Worm (Caenorhabditis elegans) whole organism, young adult: ENCODE results near the gene R04F11.3.

ENCODE experiments used
- B0019.2 ChIP-seq: fragments of 200-800 bp; sonication (Bioruptor generic); conservative IDR thresholded peaks from 2 replicates; pipeline ENCODE4 v1.3.6; 2022; ENCODE audit warnings: missing genetic modification reagents, missing genetic modification characterization, missing compliant biosample characterization
- B0035.1 ChIP-seq: sonication (generic microtip); optimal IDR thresholded peaks from 2 replicates; lab custom pipeline; 2016; ENCODE audit warnings: missing genetic modification characterization, mild to moderate bottlenecking, missing compliant biosample characterization, missing genotype, missing genetic modification reagents
- B0336.3 ChIP-seq: fragments of 200-800 bp; sonication (Bioruptor generic); IDR thresholded peaks from 2 replicates; pipeline ENCODE4 v1.3.6; 2022; ENCODE audit warnings: missing genetic modification characterization, missing compliant biosample characterization
- F23B12.7 ChIP-seq: sonication (generic microtip); optimal IDR thresholded peaks from 2 replicates; lab custom pipeline; 2017; ENCODE audit warnings: missing genetic modification characterization, mild to moderate bottlenecking, missing compliant biosample characterization, antibody characterized with exemption, moderate library complexity; ENCODE audit not compliant: insufficient read depth
- F33H1.4 ChIP-seq: fragments of 200-800 bp; sonication (Bioruptor generic); IDR thresholded peaks from 2 replicates; pipeline ENCODE4 v1.3.6; 2022; ENCODE audit warnings: missing genetic modification reagents, missing genetic modification characterization, missing compliant biosample characterization
- F37B4.10 ChIP-seq: fragments of 200-800 bp; sonication (Bioruptor generic); IDR thresholded peaks from 2 replicates; pipeline ENCODE4 v1.3.6; 2022; ENCODE audit warnings: missing genetic modification characterization, missing compliant biosample characterization
- F52B5.7 ChIP-seq: sonication (generic microtip); optimal IDR thresholded peaks from 2 replicates; lab custom pipeline; 2016; ENCODE audit warnings: mild to moderate bottlenecking, missing genetic modification characterization, missing compliant biosample characterization
- F57C9.4 ChIP-seq: sonication (generic microtip); optimal IDR thresholded peaks from 2 replicates; lab custom pipeline; 2017; ENCODE audit warnings: mild to moderate bottlenecking, missing genetic modification characterization, missing compliant biosample characterization
- K12H6.12 ChIP-seq: fragments of 200-800 bp; sonication (Bioruptor generic); optimal IDR thresholded peaks from 2 replicates; lab custom pipeline; 2018; ENCODE audit warnings: mild to moderate bottlenecking, missing genetic modification characterization, missing compliant biosample characterization
- T07F8.4 ChIP-seq: sonication (generic microtip); optimal IDR thresholded peaks from 2 replicates; lab custom pipeline; 2016; ENCODE audit warnings: mild to moderate bottlenecking, missing genetic modification characterization, moderate library complexity, missing compliant biosample characterization
- Y56A3A.18 ChIP-seq: fragments of 200-800 bp; sonication (Bioruptor generic); IDR thresholded peaks from 2 replicates; pipeline ENCODE4 v1.3.6; 2022; ENCODE audit warnings: missing genetic modification reagents, missing genetic modification characterization, missing compliant biosample characterization
- Y67H2A.10 ChIP-seq: fragments of 200-800 bp; sonication (Bioruptor generic); conservative IDR thresholded peaks from 2 replicates; pipeline ENCODE4 v1.3.6; 2022; ENCODE audit warnings: missing genetic modification reagents, missing genetic modification characterization, missing compliant biosample characterization
- akir-1 ChIP-seq: fragments of 200-800 bp; sonication (Bioruptor generic); optimal IDR thresholded peaks from 2 replicates; lab custom pipeline; 2018; ENCODE audit warnings: mild to moderate bottlenecking, missing genetic modification characterization, moderate library complexity, missing compliant biosample characterization
- ama-1 ChIP-seq, 3 experiments: fragments of 150-350 bp in 1 of 3; sonication (generic microtip) in 2 of 3; optimal IDR thresholded peaks; 2 replicates each; lab custom pipeline; 2014 to 2018; ENCODE audit warnings: missing biosample characterization in 2 of 3, missing genetic modification characterization in 2 of 3, missing genetic modification reagents in 2 of 3
- aptf-2 ChIP-seq: fragments of 200-800 bp; sonication (Bioruptor generic); conservative IDR thresholded peaks from 2 replicates; pipeline ENCODE4 v1.3.6; 2022; ENCODE audit warnings: missing genetic modification reagents, missing genetic modification characterization, missing compliant biosample characterization
- aptf-3 ChIP-seq: fragments of 200-800 bp; sonication (Bioruptor generic); IDR thresholded peaks from 2 replicates; pipeline ENCODE4 v1.3.6; 2022; ENCODE audit warnings: missing genetic modification characterization, missing compliant biosample characterization
- attf-3 ChIP-seq: fragments of 200-800 bp; sonication (Bioruptor generic); conservative IDR thresholded peaks from 2 replicates; pipeline ENCODE4 v1.3.6; 2022; ENCODE audit warnings: missing genetic modification reagents, missing genetic modification characterization, missing compliant biosample characterization
- bed-2 ChIP-seq: fragments of 200-800 bp; sonication (Bioruptor generic); IDR thresholded peaks from 2 replicates; pipeline ENCODE4 v1.3.6; 2022; ENCODE audit warnings: missing genetic modification reagents, missing genetic modification characterization, missing compliant biosample characterization
- cebp-1 ChIP-seq, 2 experiments: fragments of 200-800 bp in 1 of 2; sonication (Bioruptor generic) in 1 of 2; sonication (generic microtip) in 1 of 2; IDR thresholded peaks in 1 of 2; optimal IDR thresholded peaks in 1 of 2; 2 replicates each; pipeline versions ENCODE4 v1.3.6 to Lab custom; 2017 to 2022; ENCODE audit warnings: missing compliant biosample characterization in 2 of 2, missing genetic modification characterization in 2 of 2, mild to moderate bottlenecking in 1 of 2, missing genetic modification reagents in 1 of 2, moderate library complexity in 1 of 2
- cebp-2 ChIP-seq: fragments of 200-800 bp; sonication (Bioruptor generic); IDR thresholded peaks from 2 replicates; pipeline ENCODE4 v1.3.6; 2022; ENCODE audit warnings: missing genetic modification characterization, missing compliant biosample characterization
- dox-1 ChIP-seq: fragments of 200-800 bp; sonication (Bioruptor generic); IDR thresholded peaks from 2 replicates; pipeline ENCODE4 v1.3.6; 2022; ENCODE audit warnings: missing genetic modification reagents, missing genetic modification characterization, missing compliant biosample characterization
- dpff-1 ChIP-seq: sonication (generic microtip); optimal IDR thresholded peaks from 2 replicates; lab custom pipeline; 2017; ENCODE audit warnings: mild to moderate bottlenecking, missing genetic modification characterization, missing compliant biosample characterization
- egrh-3 ChIP-seq: fragments of 200-800 bp; sonication (Bioruptor generic); IDR thresholded peaks from 2 replicates; pipeline ENCODE4 v1.3.6; 2022; ENCODE audit warnings: missing genetic modification reagents, missing genetic modification characterization, missing compliant biosample characterization
- gei-17 ChIP-seq: fragments of 200-800 bp; sonication (Bioruptor generic); optimal IDR thresholded peaks from 2 replicates; lab custom pipeline; 2018; ENCODE audit warnings: mild to moderate bottlenecking, missing genetic modification characterization, missing compliant biosample characterization
- hlh-26 ChIP-seq: fragments of 200-800 bp; sonication (Bioruptor generic); conservative IDR thresholded peaks from 2 replicates; pipeline ENCODE4 v1.3.6; 2022; ENCODE audit warnings: missing genetic modification reagents, missing genetic modification characterization, missing compliant biosample characterization
- hmg-20 ChIP-seq: fragments of 200-800 bp; sonication (Bioruptor generic); IDR thresholded peaks from 2 replicates; pipeline ENCODE4 v1.3.6; 2022; ENCODE audit warnings: missing genetic modification reagents, missing genetic modification characterization, missing compliant biosample characterization
- hrde-1 ChIP-seq: sonication (generic microtip); optimal IDR thresholded peaks from 2 replicates; lab custom pipeline; 2016; ENCODE audit warnings: missing genetic modification characterization, mild to moderate bottlenecking, missing compliant biosample characterization, moderate library complexity, missing genotype, missing genetic modification reagents, borderline replicate concordance
- lag-1 ChIP-seq: fragments of 200-800 bp; sonication (Bioruptor generic); IDR thresholded peaks from 2 replicates; pipeline ENCODE4 v1.3.6; 2022; ENCODE audit warnings: missing genetic modification reagents, missing genetic modification characterization, missing compliant biosample characterization
- let-526 ChIP-seq: fragments of 200-800 bp; sonication (Bioruptor generic); IDR thresholded peaks from 2 replicates; pipeline ENCODE4 v1.3.6; 2022; ENCODE audit warnings: missing genetic modification reagents, missing genetic modification characterization, missing compliant biosample characterization
- lin-35 ChIP-seq, 3 experiments: fragments of 150-350 bp in 2 of 3; sonication (generic microtip) in 1 of 3; optimal IDR thresholded peaks; 2 replicates each; lab custom pipeline; 2014 to 2018; ENCODE audit warnings: missing biosample characterization in 3 of 3, missing genetic modification characterization in 3 of 3, missing genetic modification reagents in 3 of 3
- lin-54 ChIP-seq: fragments of 200-800 bp; sonication (Bioruptor generic); optimal IDR thresholded peaks from 2 replicates; lab custom pipeline; 2018; ENCODE audit warnings: mild to moderate bottlenecking, missing genetic modification characterization, missing compliant biosample characterization
- madf-10 ChIP-seq: sonication (generic microtip); optimal IDR thresholded peaks from 2 replicates; lab custom pipeline; 2016; ENCODE audit warnings: mild to moderate bottlenecking, missing genetic modification characterization, missing compliant biosample characterization
- madf-6 ChIP-seq: fragments of 200-800 bp; sonication (Bioruptor generic); IDR thresholded peaks from 2 replicates; pipeline ENCODE4 v1.3.6; 2022; ENCODE audit warnings: missing genetic modification reagents, missing genetic modification characterization, missing compliant biosample characterization
- madf-8 ChIP-seq: fragments of 200-800 bp; sonication (Bioruptor generic); conservative IDR thresholded peaks from 2 replicates; pipeline ENCODE4 v1.3.6; 2022; ENCODE audit warnings: missing genetic modification reagents, missing genetic modification characterization, missing compliant biosample characterization
- mes-4 ChIP-seq: sonication (generic microtip); optimal IDR thresholded peaks from 2 replicates; lab custom pipeline; 2016; ENCODE audit warnings: missing genotype, missing genetic modification characterization, missing compliant biosample characterization
- mxl-1 ChIP-seq: sonication (generic microtip); optimal IDR thresholded peaks from 2 replicates; lab custom pipeline; 2016; ENCODE audit warnings: missing genetic modification characterization, missing compliant biosample characterization
- nfya-1 ChIP-seq: sonication (generic microtip); optimal IDR thresholded peaks from 2 replicates; lab custom pipeline; 2017; ENCODE audit warnings: antibody characterized with exemption, missing compliant biosample characterization, missing genetic modification characterization, borderline replicate concordance; ENCODE audit not compliant: insufficient read depth
- nfya-2 ChIP-seq: fragments of 200-800 bp; sonication (Bioruptor generic); IDR thresholded peaks from 2 replicates; pipeline ENCODE4 v1.3.6; 2022; ENCODE audit warnings: missing genetic modification reagents, missing genetic modification characterization, missing compliant biosample characterization
- nhr-120 ChIP-seq: fragments of 200-800 bp; sonication (Bioruptor generic); IDR thresholded peaks from 2 replicates; pipeline ENCODE4 v1.3.6; 2022; ENCODE audit warnings: missing genetic modification characterization, missing compliant biosample characterization
- nhr-179 ChIP-seq: sonication (generic microtip); optimal IDR thresholded peaks from 2 replicates; lab custom pipeline; 2016; ENCODE audit warnings: mild to moderate bottlenecking, missing genetic modification characterization, missing compliant biosample characterization
- rpc-1 ChIP-seq, 2 experiments: fragments of 150-350 bp in 1 of 2; sonication (generic microtip) in 1 of 2; optimal IDR thresholded peaks; 2 replicates each; lab custom pipeline; 2014 to 2018; ENCODE audit warnings: missing biosample characterization in 1 of 2, missing genetic modification characterization in 1 of 2, missing genetic modification reagents in 1 of 2, missing genotype in 1 of 2
- sea-2 ChIP-seq: fragments of 200-800 bp; sonication (Bioruptor generic); IDR thresholded peaks from 2 replicates; pipeline ENCODE4 v1.3.6; 2022; ENCODE audit warnings: missing genetic modification characterization, missing compliant biosample characterization
- snpc-3.4 ChIP-seq: sonication (generic microtip); optimal IDR thresholded peaks from 2 replicates; lab custom pipeline; 2017; ENCODE audit warnings: missing genetic modification characterization, mild to moderate bottlenecking, missing compliant biosample characterization, antibody characterized with exemption, moderate library complexity, missing genotype, missing genetic modification reagents
- sptf-2 ChIP-seq: fragments of 200-800 bp; sonication (Bioruptor generic); optimal IDR thresholded peaks from 2 replicates; lab custom pipeline; 2018; ENCODE audit warnings: mild to moderate bottlenecking, missing genetic modification characterization, missing compliant biosample characterization
- tlf-1 ChIP-seq: fragments of 200-800 bp; sonication (Bioruptor generic); optimal IDR thresholded peaks from 2 replicates; lab custom pipeline; 2018; ENCODE audit warnings: mild to moderate bottlenecking, missing genetic modification characterization, missing compliant biosample characterization
- unc-62 ChIP-seq: fragments of 150-350 bp; optimal IDR thresholded peaks from 2 replicates; lab custom pipeline; 2014; ENCODE audit warnings: missing biosample characterization, missing genetic modification reagents, missing genetic modification characterization
- zim-3 ChIP-seq: sonication (generic microtip); optimal IDR thresholded peaks from 2 replicates; lab custom pipeline; 2017; ENCODE audit warnings: mild to moderate bottlenecking, missing genetic modification characterization, moderate library complexity, missing compliant biosample characterization

The R04F11.3 gene

DNA sequence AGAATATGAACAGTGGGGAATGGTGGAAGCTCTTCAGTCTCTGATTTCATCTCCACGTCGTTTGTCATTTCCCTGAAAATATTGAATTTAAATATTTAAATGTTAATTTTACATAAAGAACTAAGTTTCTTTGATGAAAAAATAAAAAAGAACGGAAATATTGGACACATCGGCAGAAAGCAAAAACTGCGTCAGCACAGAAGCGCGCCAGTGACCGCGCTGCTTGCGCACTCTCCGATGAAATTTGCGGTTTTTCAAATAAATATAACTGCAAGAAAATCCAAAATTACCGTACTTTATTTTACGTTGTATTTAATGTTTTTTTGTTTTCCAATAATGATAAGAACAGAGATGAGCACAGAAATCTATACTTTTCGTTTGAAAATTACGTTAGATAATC lies 25.4 kb downstream of the R04F11.3 start, which contains the start of the genes srpa-68 and srh-16 (continued):
- peak; percentile 80 for TF ChIP-seq attf-3
- TF ChIP-seq madf-10, result peak; percentile 58
- TF ChIP-seq Y56A3A.18 (GFP tag; lab: Robert Waterston, UW), result peak; percentile 93
- TF ChIP-seq mes-4 (tag; lab: Kevin White, UChicago), result no peak
- no peak for TF ChIP-seq akir-1 (GFP tag; lab: Kevin White, UChicago)
- no peak for TF ChIP-seq nhr-120 (GFP tag; lab: Robert Waterston, UW)
- 0 out of 2 replicates have a peak, but pooled peaks have one; percentile 31 for TF ChIP-seq egrh-3 (GFP tag; lab: Robert Waterston, UW)
- TF ChIP-seq sea-2 (GFP tag; lab: Robert Waterston, UW), result no peak
- TF ChIP-seq F33H1.4 (GFP tag; lab: Robert Waterston, UW), result peak; percentile 70
- TF ChIP-seq lag-1 (GFP tag; lab: Robert Waterston, UW), result no peak
- TF ChIP-seq bed-2, result no peak
- TF ChIP-seq zim-3 (tag; lab: Kevin White, UChicago), result no peak
- TF ChIP-seq B0336.3 (GFP tag; lab: Robert Waterston, UW), result peak; percentile 78
- TF ChIP-seq gei-17 (GFP tag; lab: Kevin White, UChicago), result peak; percentile 35
- no peak for TF ChIP-seq rpc-1 (optimal IDR thresholded peaks at IDR 0.05; lab: Kevin White, UChicago)
- TF ChIP-seq rpc-1 (tag; optimal IDR thresholded peaks at IDR 0.05; lab: Kevin White, UChicago), result no peak
- no peak for TF ChIP-seq ama-1 (optimal IDR thresholded peaks at IDR 0.05; lab: Kevin White, UChicago)
- TF ChIP-seq ama-1 (GFP tag; optimal IDR thresholded peaks at IDR 0.05; lab: Kevin White, UChicago), result no peak
- peak; percentile 90 for TF ChIP-seq dox-1
- no peak for TF ChIP-seq B0035.1
- TF ChIP-seq F37B4.10 (GFP tag; lab: Robert Waterston, UW), result no peak
- TF ChIP-seq nfya-1 (tag; lab: Kevin White, UChicago), result no peak
- no peak; the same call in 1 of the 2 replicates for TF ChIP-seq madf-8 (GFP tag; lab: Robert Waterston, UW)
- peak; percentile 74 to 97 (median 91) for TF ChIP-seq lin-35 (GFP tag; optimal IDR thresholded peaks at IDR 0.05; lab: Kevin White, UChicago)
- TF ChIP-seq unc-62 (GFP tag; lab: Kevin White, UChicago), result no peak
- peak; percentile 97 for TF ChIP-seq lin-54 (GFP tag; lab: Kevin White, UChicago)
- TF ChIP-seq mxl-1 (tag; lab: Kevin White, UChicago), result no peak
- peak; percentile 70 for TF ChIP-seq snpc-3.4
- TF ChIP-seq nhr-179, result no peak
- TF ChIP-seq cebp-1 (GFP tag; IDR thresholded peaks at IDR 0.05; lab: Robert Waterston, UW), result no peak
- TF ChIP-seq cebp-1 (tag; optimal IDR thresholded peaks at IDR 0.05; lab: Kevin White, UChicago), result peak; percentile 85
- TF ChIP-seq F57C9.4 (tag; lab: Kevin White, UChicago), result no peak
- peak; percentile 82 for TF ChIP-seq F23B12.7 (tag; lab: Kevin White, UChicago)
- peak; percentile 80 for TF ChIP-seq tlf-1 (GFP tag; lab: Kevin White, UChicago)
- TF ChIP-seq T07F8.4 (tag; lab: Kevin White, UChicago), result no peak
- TF ChIP-seq nfya-2, result no peak
- TF ChIP-seq aptf-2 (GFP tag; lab: Robert Waterston, UW), result no peak
- no peak for TF ChIP-seq B0019.2
- TF ChIP-seq cebp-2 (GFP tag; lab: Robert Waterston, UW), result no peak
- TF ChIP-seq Y67H2A.10 (GFP tag; lab: Robert Waterston, UW), result no peak
- no peak for TF ChIP-seq sptf-2 (GFP tag; lab: Kevin White, UChicago)
- no peak for TF ChIP-seq F52B5.7 (tag; lab: Kevin White, UChicago)
- TF ChIP-seq hmg-20, result peak; percentile 87
- no peak for TF ChIP-seq dpff-1 (tag; lab: Kevin White, UChicago)
- no peak for TF ChIP-seq hlh-26
- TF ChIP-seq madf-6 (GFP tag; lab: Robert Waterston, UW), result peak; percentile 77
- no peak for TF ChIP-seq aptf-3
- peak; percentile 49 for TF ChIP-seq K12H6.12 (tag; lab: Kevin White, UChicago)
- TF ChIP-seq hrde-1, result no peak
- no peak for TF ChIP-seq let-526 (GFP tag; lab: Robert Waterston, UW)
